Fruit fly (Drosophila melanogaster): ENCODE results near the gene Brf.

DNA sequence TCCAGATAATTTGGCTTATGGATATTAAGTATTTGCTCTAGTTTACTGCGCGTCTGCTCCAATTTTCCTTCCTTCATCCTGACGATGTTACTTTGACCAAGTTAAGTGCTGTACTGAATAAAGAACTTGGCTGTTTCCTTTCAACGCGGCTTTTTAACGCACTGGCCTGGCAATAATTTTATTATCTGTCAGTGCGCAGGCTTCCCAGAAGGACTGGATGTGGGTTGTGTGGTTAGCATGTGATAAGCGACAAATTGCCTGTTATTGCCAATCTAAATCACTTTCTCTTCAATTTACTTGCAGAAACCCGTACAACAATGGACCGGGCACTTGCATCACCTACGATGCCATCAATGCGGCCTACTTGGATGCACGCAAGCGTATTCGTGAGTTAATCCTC, 49.5 kb upstream of the Brf start, which contains the start of gene CG14331:
- no peak for TF ChIP-seq kay (GFP tag; ENCODE audit: borderline replicate concordance)
- TF ChIP-seq Mnt (GFP tag; optimal IDR thresholded peaks at IDR 0.05): no peak
- no peak for TF ChIP-seq cnc (optimal IDR thresholded peaks at IDR 0.05)
- no peak for TF ChIP-seq CG14711 (tag; optimal IDR thresholded peaks at IDR 0.05)
- TF ChIP-seq Crg-1 (GFP tag; optimal IDR thresholded peaks at IDR 0.05): no peak
- TF ChIP-seq tj (GFP tag; optimal IDR thresholded peaks at IDR 0.05): no peak
- no peak for TF ChIP-seq ovo (GFP tag; optimal IDR thresholded peaks at IDR 0.05)
- no peak for TF ChIP-seq Hr96 (GFP tag; optimal IDR thresholded peaks at IDR 0.05)
- TF ChIP-seq CG12768 (GFP tag; optimal IDR thresholded peaks at IDR 0.05): no peak
- no peak for TF ChIP-seq toe (GFP tag; optimal IDR thresholded peaks at IDR 0.05)
- no peak for TF ChIP-seq Clk (GFP tag; optimal IDR thresholded peaks at IDR 0.05)
- TF ChIP-seq CG11617 (GFP tag; optimal IDR thresholded peaks at IDR 0.05): no peak
